Worm (Caenorhabditis elegans) whole organism, mixed stage, embryonic: ENCODE measurements around the gene skr-9.
A peak's percentile ranks its signal among the peaks of the same experiment; 100 is the strongest.

Experiments
- blmp-1 ChIP-seq: fragments of 150-350 bp; optimal IDR thresholded peaks from 2 replicates; lab custom pipeline; 2014; ENCODE audit warnings: missing biosample characterization, missing genetic modification characterization
- ceh-39 ChIP-seq: fragments of 150-350 bp; optimal IDR thresholded peaks from 2 replicates; lab custom pipeline; 2014; ENCODE audit warnings: missing biosample characterization, missing genetic modification characterization
- cnd-1 ChIP-seq: fragments of 200-800 bp; sonication (Bioruptor generic); optimal IDR thresholded peaks from 2 replicates; lab custom pipeline; 2018; ENCODE audit warnings: mild to moderate bottlenecking, missing genetic modification characterization, missing compliant biosample characterization
- nhr-76 ChIP-seq: sonication (generic microtip); optimal IDR thresholded peaks from 2 replicates; lab custom pipeline; 2017; ENCODE audit warnings: missing biosample characterization, missing genetic modification characterization
- snpc-4 ChIP-seq: fragments of 150-350 bp; optimal IDR thresholded peaks from 2 replicates; lab custom pipeline; 2014; ENCODE audit warnings: missing biosample characterization, missing genetic modification characterization
- unc-39 ChIP-seq: fragments of 150-350 bp; optimal IDR thresholded peaks from 2 replicates; lab custom pipeline; 2014; ENCODE audit warnings: missing biosample characterization, missing genetic modification characterization

Gene skr-9

DNA sequence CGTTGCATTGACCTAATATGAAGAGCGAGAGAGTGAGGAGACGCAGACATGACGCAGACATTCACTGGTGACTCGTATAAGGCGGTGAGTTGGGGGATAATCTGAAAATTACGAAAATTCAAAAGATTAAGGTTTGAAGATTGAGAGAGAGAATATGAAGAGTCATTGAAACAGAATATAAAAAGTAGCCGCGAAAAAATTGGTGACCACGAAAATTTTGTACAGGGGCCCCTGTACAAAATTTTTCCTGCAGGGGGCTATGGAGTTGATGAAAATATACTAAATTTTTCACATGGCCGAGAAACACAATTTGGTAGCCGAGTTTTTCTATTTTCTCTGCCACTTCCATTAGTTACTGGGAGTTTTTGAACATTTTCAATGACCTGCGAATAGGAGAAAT is 43.4 kb downstream of the skr-9 start, which contains the start of gene cnnm-1:
TSS of gene cnnm-1 (minus strand) at position 101 of the 400 bp plus-strand sequence.
- TF ChIP-seq cnd-1 (tag; lab: Kevin White, UChicago) (peak; percentile 25), snpc-4 (tag; lab: Kevin White, UChicago) (no peak)

ce11 chrIV:17207864-17208263 is 44.5 kb downstream of the skr-9 start:
- TF ChIP-seq blmp-1 (tag; lab: Kevin White, UChicago), result no peak

- TF ChIP-seq blmp-1 (tag; lab: Kevin White, UChicago), result no peak
These were observed 45.9 kb downstream of the skr-9 start for ce11 chrIV:17209309-17209708.

DNA sequence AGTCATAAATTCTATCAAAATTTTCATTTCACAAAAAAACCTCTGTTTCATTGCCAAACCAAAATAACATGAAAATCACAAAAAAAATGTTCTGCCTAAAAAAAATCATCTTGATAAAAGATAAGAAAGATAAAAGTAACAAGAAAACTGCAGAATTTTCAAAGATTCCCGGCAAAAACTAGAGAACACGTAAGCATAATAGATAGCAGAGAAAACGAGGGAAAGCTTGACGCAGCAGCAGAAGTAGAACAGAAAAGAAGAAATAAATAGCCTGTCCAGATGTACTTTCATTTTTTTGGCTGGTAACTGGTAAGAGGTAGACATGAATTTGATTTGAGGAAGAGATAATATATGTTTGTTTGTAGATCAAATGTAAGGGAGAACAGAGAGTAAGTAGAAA is 47.4 kb downstream of the skr-9 start:
- TF ChIP-seq ceh-39 (tag; lab: Kevin White, UChicago), result no peak
- TF ChIP-seq nhr-76 (tag; lab: Kevin White, UChicago), result no peak
- no peak for TF ChIP-seq unc-39 (tag; lab: Kevin White, UChicago)
